Worm (Caenorhabditis elegans) whole organism, mixed stage, embryonic: Measurements from ENCODE around the gene F20D6.10.

Source experiments
- blmp-1 ChIP-seq: fragments of 150-350 bp; optimal IDR thresholded peaks from 2 replicates; lab custom pipeline; 2014; ENCODE audit warnings: missing biosample characterization, missing genetic modification characterization
- ces-1 ChIP-seq: fragments of 150-350 bp; optimal IDR thresholded peaks from 2 replicates; lab custom pipeline; 2014; ENCODE audit warnings: missing biosample characterization, missing genetic modification reagents, missing genetic modification characterization
- mab-5 ChIP-seq: fragments of 150-350 bp; optimal IDR thresholded peaks from 2 replicates; lab custom pipeline; 2014; ENCODE audit warnings: missing biosample characterization, missing genetic modification characterization
- nhr-2 ChIP-seq: fragments of 150-350 bp; optimal IDR thresholded peaks from 2 replicates; lab custom pipeline; 2014; ENCODE audit warnings: missing biosample characterization, missing genetic modification characterization
- nhr-237 ChIP-seq: fragments of 150-350 bp; optimal IDR thresholded peaks from 2 replicates; lab custom pipeline; 2014; ENCODE audit warnings: missing biosample characterization, missing genetic modification characterization
- nhr-76 ChIP-seq: sonication (generic microtip); optimal IDR thresholded peaks from 2 replicates; lab custom pipeline; 2017; ENCODE audit warnings: missing biosample characterization, missing genetic modification characterization
- pha-4 ChIP-seq: fragments of 150-350 bp; optimal IDR thresholded peaks from 2 replicates; lab custom pipeline; 2018; ENCODE audit warnings: missing biosample characterization, missing genetic modification reagents, missing genetic modification characterization
- snpc-4 ChIP-seq: fragments of 150-350 bp; optimal IDR thresholded peaks from 2 replicates; lab custom pipeline; 2014; ENCODE audit warnings: missing biosample characterization, missing genetic modification characterization
- sptf-1 ChIP-seq: sonication (generic microtip); optimal IDR thresholded peaks from 2 replicates; lab custom pipeline; 2017; ENCODE audit warnings: mild to moderate bottlenecking, missing genetic modification characterization, moderate library complexity, missing compliant biosample characterization
- tbx-8 ChIP-seq: fragments of 200-800 bp; sonication (Bioruptor generic); optimal IDR thresholded peaks from 2 replicates; lab custom pipeline; 2018; ENCODE audit warnings: mild to moderate bottlenecking, missing genetic modification characterization, moderate library complexity, missing compliant biosample characterization
- unc-62 ChIP-seq: fragments of 150-350 bp; optimal IDR thresholded peaks from 2 replicates; lab custom pipeline; 2014; ENCODE audit warnings: missing biosample characterization, missing genetic modification reagents, missing genetic modification characterization
- ztf-11 ChIP-seq: fragments of 150-350 bp; optimal IDR thresholded peaks from 2 replicates; lab custom pipeline; 2014; ENCODE audit warnings: missing biosample characterization, missing genetic modification characterization

ce11 chrV:8230056-8230455, 34.3 kb upstream of the F20D6.10 start:
- TF ChIP-seq nhr-76 (no peak), mab-5 (tag; lab: Kevin White, UChicago) (no peak), unc-62 (GFP tag; lab: Kevin White, UChicago) (no peak), tbx-8 (GFP tag; lab: Kevin White, UChicago) (no peak), ztf-11 (tag; lab: Kevin White, UChicago) (no peak), snpc-4 (tag; lab: Kevin White, UChicago) (no peak), ces-1 (GFP tag; lab: Kevin White, UChicago) (no peak), nhr-237 (tag; lab: Kevin White, UChicago) (no peak), blmp-1 (tag; lab: Kevin White, UChicago) (no peak), sptf-1 (tag; lab: Kevin White, UChicago) (no peak), nhr-2 (tag; lab: Kevin White, UChicago) (no peak), pha-4 (tag; lab: Kevin White, UChicago) (no peak)
